Fruit fly (Drosophila melanogaster) whole organism, embryonic: Measurements from ENCODE around the gene Ppm1.

Experiments used
- Atf6 ChIP-seq: fragments of 200-800 bp; sonication (Bioruptor generic); IDR thresholded peaks from 2 replicates; pipeline ENCODE4 v1.3.6; 2022; ENCODE audit warnings: missing biosample characterization, missing genetic modification characterization
- B-H2 ChIP-seq: fragments of 200-800 bp; sonication (Bioruptor generic); optimal IDR thresholded peaks from 2 replicates; lab custom pipeline; 2018; ENCODE audit warnings: missing biosample characterization, mild to moderate bottlenecking, missing genetic modification characterization
- CG10267 ChIP-seq: fragments of 200-800 bp; sonication (Bioruptor generic); optimal IDR thresholded peaks from 2 replicates; lab custom pipeline; 2018; ENCODE audit warnings: missing biosample characterization, mild to moderate bottlenecking, missing genetic modification characterization, moderate library complexity
- CG11456 ChIP-seq: fragments of 200-800 bp; sonication (Bioruptor generic); IDR thresholded peaks from 3 replicates; pipeline ENCODE4 v1.3.6; 2022; ENCODE audit warnings: missing biosample characterization, missing genetic modification characterization
- CG12071 ChIP-seq: fragments of 200-800 bp; sonication (Bioruptor generic); optimal IDR thresholded peaks from 3 replicates; lab custom pipeline; 2018; ENCODE audit warnings: missing biosample characterization, mild to moderate bottlenecking, missing genetic modification characterization
- CG14441 ChIP-seq: fragments of 200-800 bp; sonication (Bioruptor generic); IDR thresholded peaks from 2 replicates; pipeline ENCODE4 v1.3.6; 2022; ENCODE audit warnings: missing biosample characterization, missing genetic modification characterization
- CG17361 ChIP-seq: fragments of 200-800 bp; sonication (Bioruptor generic); IDR thresholded peaks from 3 replicates; pipeline ENCODE4 v1.3.6; 2022; ENCODE audit warnings: missing biosample characterization, missing genetic modification characterization
- CG2889 ChIP-seq: fragments of 200-800 bp; sonication (Bioruptor generic); IDR thresholded peaks from 3 replicates; pipeline ENCODE4 v1.3.6; 2022; ENCODE audit warnings: missing biosample characterization, missing genetic modification characterization
- CG3065 ChIP-seq: fragments of 200-800 bp; sonication (Bioruptor generic); optimal IDR thresholded peaks from 2 replicates; lab custom pipeline; 2016; ENCODE audit warnings: missing biosample characterization, missing genetic modification characterization
- CG3281 ChIP-seq: fragments of 200-800 bp; sonication (Bioruptor generic); optimal IDR thresholded peaks from 3 replicates; lab custom pipeline; 2017; ENCODE audit warnings: missing biosample characterization, mild to moderate bottlenecking, missing genetic modification characterization
- CG7357 ChIP-seq: fragments of 200-800 bp; sonication (Bioruptor generic); IDR thresholded peaks from 3 replicates; pipeline ENCODE4 v1.3.6; 2022; ENCODE audit warnings: missing biosample characterization, missing genetic modification characterization
- CG7372 ChIP-seq: fragments of 200-800 bp; sonication (Bioruptor generic); IDR thresholded peaks from 2 replicates; pipeline ENCODE4 v1.3.6; 2022; ENCODE audit warnings: missing biosample characterization, missing genetic modification characterization
- CG8281 ChIP-seq: fragments of 200-800 bp; sonication (Bioruptor generic); optimal IDR thresholded peaks from 2 replicates; lab custom pipeline; 2018; ENCODE audit warnings: missing biosample characterization, mild to moderate bottlenecking, missing genetic modification characterization, moderate library complexity
- CG8290 ChIP-seq, 3 experiments: fragments of 200-800 bp; sonication (Bioruptor generic); optimal IDR thresholded peaks; 2 replicates each; lab custom pipeline; 2016 to 2019; ENCODE audit warnings: missing biosample characterization in 3 of 3, missing genetic modification characterization in 3 of 3, mild to moderate bottlenecking in 2 of 3, moderate library complexity in 1 of 3
- CG8924 ChIP-seq: fragments of 200-800 bp; optimal IDR thresholded peaks from 3 replicates; lab custom pipeline; 2019; ENCODE audit warnings: missing biosample characterization, mild to moderate bottlenecking, missing genetic modification characterization, moderate library complexity
- CG8944 ChIP-seq: fragments of 200-800 bp; sonication (Bioruptor generic); optimal IDR thresholded peaks from 3 replicates; lab custom pipeline; 2016; ENCODE audit warnings: missing biosample characterization, missing genetic modification characterization
- CrebB ChIP-seq: fragments of 200-800 bp; sonication (Bioruptor generic); optimal IDR thresholded peaks from 3 replicates; lab custom pipeline; 2018; ENCODE audit warnings: missing biosample characterization, mild to moderate bottlenecking, missing genetic modification characterization
- D ChIP-seq, 2 experiments: fragments of 200-800 bp in 1 of 2; fragments of >200 bp in 1 of 2; sonication (Bioruptor generic) in 1 of 2; optimal IDR thresholded peaks; 2 replicates in 1 of 2; 3 replicates in 1 of 2; lab custom pipeline; 2017; ENCODE audit warnings: mild to moderate bottlenecking in 1 of 2, missing biosample characterization in 1 of 2, missing genetic modification characterization in 1 of 2, missing genetic modification reagents in 1 of 2
- D19A ChIP-seq: fragments of 200-800 bp; optimal IDR thresholded peaks from 3 replicates; lab custom pipeline; 2019; ENCODE audit warnings: missing biosample characterization, mild to moderate bottlenecking, missing genetic modification characterization, moderate library complexity
- Dek ChIP-seq: fragments of 200-800 bp; sonication (Bioruptor generic); optimal IDR thresholded peaks from 3 replicates; lab custom pipeline; 2019; ENCODE audit warnings: missing biosample characterization, mild to moderate bottlenecking, missing genetic modification characterization, moderate library complexity
- Dip2 ChIP-seq: fragments of 200-800 bp; sonication (Bioruptor generic); IDR thresholded peaks from 2 replicates; pipeline ENCODE4 v1.3.6; 2022; ENCODE audit warnings: missing biosample characterization, missing genetic modification characterization
- Doc3 ChIP-seq: fragments of 200-800 bp; sonication (Bioruptor generic); IDR thresholded peaks from 3 replicates; pipeline ENCODE4 v1.3.6; 2022; ENCODE audit warnings: missing biosample characterization, missing genetic modification characterization; ENCODE audit not compliant: partially characterized antibody
- ERR ChIP-seq: fragments of 200-800 bp; sonication (Bioruptor generic); optimal IDR thresholded peaks from 2 replicates; lab custom pipeline; 2016; ENCODE audit warnings: missing biosample characterization, missing genetic modification characterization
- Hand ChIP-seq: fragments of 200-800 bp; sonication (Bioruptor generic); optimal IDR thresholded peaks from 2 replicates; lab custom pipeline; 2017; ENCODE audit warnings: mild to moderate bottlenecking, missing biosample characterization, missing genetic modification reagents, missing genetic modification characterization
- Hr78 ChIP-seq, 2 experiments: fragments of 200-800 bp in 1 of 2; fragments of >200 bp in 1 of 2; sonication (Bioruptor generic) in 1 of 2; optimal IDR thresholded peaks; 2 replicates each; lab custom pipeline; 2017 to 2019; ENCODE audit warnings: missing biosample characterization in 2 of 2, missing genetic modification characterization in 2 of 2, mild to moderate bottlenecking in 1 of 2, moderate library complexity in 1 of 2
- Lhr ChIP-seq: fragments of 200-800 bp; sonication (Bioruptor generic); optimal IDR thresholded peaks from 3 replicates; lab custom pipeline; 2017; ENCODE audit warnings: mild to moderate bottlenecking, missing biosample characterization, missing genetic modification reagents, missing genetic modification characterization
- Lim3 ChIP-seq: fragments of 200-800 bp; sonication (Bioruptor generic); IDR thresholded peaks from 2 replicates; pipeline ENCODE4 v1.3.6; 2022; ENCODE audit warnings: missing biosample characterization, missing genetic modification characterization
- MBD-R2 ChIP-seq: fragments of 200-800 bp; sonication (Bioruptor generic); IDR thresholded peaks from 2 replicates; pipeline ENCODE4 v1.3.6; 2022; ENCODE audit warnings: missing biosample characterization, missing genetic modification characterization
- Sry-δ ChIP-seq: fragments of 200-800 bp; sonication (Bioruptor generic); optimal IDR thresholded peaks from 2 replicates; lab custom pipeline; 2016; ENCODE audit warnings: missing biosample characterization, missing genetic modification characterization
- abd-A ChIP-seq: fragments of 200-800 bp; sonication (Bioruptor generic); optimal IDR thresholded peaks from 3 replicates; lab custom pipeline; 2019; ENCODE audit warnings: missing biosample characterization, mild to moderate bottlenecking, missing genetic modification characterization, moderate library complexity
- amos ChIP-seq: fragments of 200-800 bp; sonication (Bioruptor generic); IDR thresholded peaks from 2 replicates; pipeline ENCODE4 v1.3.6; 2022; ENCODE audit warnings: missing biosample characterization, missing genetic modification characterization; ENCODE audit not compliant: partially characterized antibody
- bsh ChIP-seq, 2 experiments: fragments of 200-800 bp; sonication (Bioruptor generic); optimal IDR thresholded peaks; 2 replicates each; lab custom pipeline; 2017 to 2018; ENCODE audit warnings: mild to moderate bottlenecking in 2 of 2, missing biosample characterization in 2 of 2, missing genetic modification characterization in 2 of 2, moderate library complexity in 1 of 2
- croc ChIP-seq: fragments of 200-800 bp; sonication (Bioruptor generic); conservative IDR thresholded peaks from 3 replicates; pipeline ENCODE4 v1.3.6; 2022; ENCODE audit warnings: missing biosample characterization, missing genetic modification characterization
- crp ChIP-seq, 2 experiments: fragments of 200-800 bp; sonication (Bioruptor generic); optimal IDR thresholded peaks; 2 replicates in 1 of 2; 3 replicates in 1 of 2; lab custom pipeline; 2017; ENCODE audit warnings: missing biosample characterization in 2 of 2, missing genetic modification characterization in 2 of 2, mild to moderate bottlenecking in 1 of 2, moderate library complexity in 1 of 2
- da ChIP-seq: fragments of 200-800 bp; sonication (Bioruptor generic); optimal IDR thresholded peaks from 2 replicates; lab custom pipeline; 2016; ENCODE audit warnings: missing biosample characterization, missing genetic modification characterization
- dmrt99B ChIP-seq: fragments of 200-800 bp; sonication (Bioruptor generic); optimal IDR thresholded peaks from 2 replicates; lab custom pipeline; 2018; ENCODE audit warnings: missing biosample characterization, mild to moderate bottlenecking, missing genetic modification characterization, moderate library complexity
- eve ChIP-seq, 2 experiments: fragments of >200 bp; optimal IDR thresholded peaks; 2 replicates each; lab custom pipeline; 2017; ENCODE audit warnings: missing biosample characterization in 2 of 2, missing genetic modification characterization in 2 of 2
- hb ChIP-seq: fragments of 200-800 bp; sonication (Bioruptor generic); IDR thresholded peaks from 3 replicates; pipeline ENCODE4 v1.3.6; 2022; ENCODE audit warnings: missing biosample characterization, missing genetic modification characterization; ENCODE audit not compliant: partially characterized antibody
- lmd ChIP-seq: fragments of 200-800 bp; sonication (Bioruptor generic); IDR thresholded peaks from 2 replicates; pipeline ENCODE4 v1.3.6; 2022; ENCODE audit warnings: missing biosample characterization, missing genetic modification characterization
- luna ChIP-seq: fragments of 200-800 bp; sonication (Bioruptor generic); optimal IDR thresholded peaks from 2 replicates; lab custom pipeline; 2016; ENCODE audit warnings: missing biosample characterization, missing genetic modification characterization
- maf-S ChIP-seq: fragments of 200-800 bp; sonication (Bioruptor generic); optimal IDR thresholded peaks from 2 replicates; lab custom pipeline; 2016; ENCODE audit warnings: missing biosample characterization, missing genetic modification characterization
- oc ChIP-seq: fragments of 200-800 bp; sonication (Bioruptor generic); optimal IDR thresholded peaks from 2 replicates; lab custom pipeline; 2018; ENCODE audit warnings: missing biosample characterization, mild to moderate bottlenecking, missing genetic modification characterization, moderate library complexity
- pzg ChIP-seq: fragments of 200-800 bp; sonication (Bioruptor generic); optimal IDR thresholded peaks from 3 replicates; lab custom pipeline; 2018; ENCODE audit warnings: missing biosample characterization, mild to moderate bottlenecking, missing genetic modification characterization, moderate library complexity
- scrt ChIP-seq: fragments of 200-800 bp; sonication (Bioruptor generic); optimal IDR thresholded peaks from 2 replicates; lab custom pipeline; 2018; ENCODE audit warnings: missing biosample characterization, mild to moderate bottlenecking, missing genetic modification characterization, moderate library complexity
- stwl ChIP-seq: fragments of 200-800 bp; sonication (Bioruptor generic); optimal IDR thresholded peaks from 3 replicates; lab custom pipeline; 2018; ENCODE audit warnings: missing biosample characterization, mild to moderate bottlenecking, missing genetic modification characterization, moderate library complexity
- tna ChIP-seq: fragments of 200-800 bp; sonication (Bioruptor generic); IDR thresholded peaks from 2 replicates; pipeline ENCODE4 v1.3.6; 2022; ENCODE audit warnings: missing biosample characterization, missing genetic modification characterization; ENCODE audit not compliant: partially characterized antibody
- twi ChIP-seq: fragments of 200-800 bp; optimal IDR thresholded peaks from 2 replicates; lab custom pipeline; 2019; ENCODE audit warnings: missing biosample characterization, mild to moderate bottlenecking, missing genetic modification characterization, moderate library complexity

The Ppm1 gene

dm6 chr3L:613578-614300, 32.6 kb downstream of the Ppm1 start (continued):
- TF ChIP-seq CG8290 (GFP tag; optimal IDR thresholded peaks at IDR 0.05; lab: Kevin White, UChicago) (peak; percentile 26), CG8290 (tag; optimal IDR thresholded peaks at IDR 0.05; lab: Kevin White, UChicago) (no peak), tna (GFP tag; lab: Robert Waterston, UW) (no peak), Atf6 (no peak), ERR (GFP tag; lab: Kevin White, UChicago) (no peak), CG3281 (GFP tag; lab: Kevin White, UChicago) (no peak), dmrt99B (tag; lab: Kevin White, UChicago) (peak; percentile 23), CG12071 (GFP tag; lab: Kevin White, UChicago) (no peak), oc (peak; percentile 42), pzg (GFP tag; lab: Kevin White, UChicago) (no peak), Dek (no peak), scrt (GFP tag; lab: Kevin White, UChicago) (no peak), maf-S (GFP tag; lab: Kevin White, UChicago) (no peak), abd-A (tag; lab: Kevin White, UChicago) (no peak), D19A (tag; lab: Kevin White, UChicago) (peak; percentile 61), CG17361 (GFP tag; lab: Robert Waterston, UW) (peak; percentile 66; the same call in 2 of the 3 replicates), CG8281 (tag; lab: Kevin White, UChicago) (no peak), crp (GFP tag; optimal IDR thresholded peaks at IDR 0.05; lab: Kevin White, UChicago) (no peak), Lhr (GFP tag; lab: Kevin White, UChicago) (peak; percentile 11), CG7357 (GFP tag; lab: Robert Waterston, UW) (no peak; the same call in 2 of the 3 replicates), Dip2 (GFP tag; lab: Robert Waterston, UW) (no peak), CG3065 (GFP tag; lab: Kevin White, UChicago) (no peak), Hand (GFP tag; lab: Kevin White, UChicago) (no peak), lmd (GFP tag; lab: Robert Waterston, UW) (peak; percentile 54; the same call in 1 of the 2 replicates), CG11456 (GFP tag; lab: Robert Waterston, UW) (no peak), CG8924 (tag; lab: Kevin White, UChicago) (peak; percentile 74), luna (no peak), Lim3 (GFP tag; lab: Robert Waterston, UW) (no peak), Sry-δ (GFP tag; lab: Kevin White, UChicago) (no peak), CG2889 (GFP tag; lab: Robert Waterston, UW) (no peak), CG7372 (GFP tag; lab: Robert Waterston, UW) (no peak), D (optimal IDR thresholded peaks at IDR 0.05; lab: Kevin White, UChicago) (peak; percentile 11), D (GFP tag; optimal IDR thresholded peaks at IDR 0.05; lab: Kevin White, UChicago) (peak; percentile 26), amos (GFP tag; lab: Robert Waterston, UW) (no peak), CG14441 (GFP tag; lab: Robert Waterston, UW) (no peak), CrebB (tag; lab: Kevin White, UChicago) (no peak), da (GFP tag; lab: Kevin White, UChicago) (no peak), bsh (GFP tag; optimal IDR thresholded peaks at IDR 0.05; lab: Kevin White, UChicago) (peak in 1 of 2 experiments; percentile 58), MBD-R2 (GFP tag; lab: Robert Waterston, UW) (no peak), Doc3 (no peak), croc (GFP tag; lab: Robert Waterston, UW) (no peak; the same call in 1 of the 3 replicates), twi (tag; lab: Kevin White, UChicago) (peak; percentile 94), eve (GFP tag; optimal IDR thresholded peaks at IDR 0.05; lab: Kevin White, UChicago) (peak in 1 of 2 experiments; percentile 75), B-H2 (GFP tag; lab: Kevin White, UChicago) (no peak), CG8944 (GFP tag; lab: Kevin White, UChicago) (peak; percentile 46), stwl (peak; percentile 16), Hr78 (GFP tag; optimal IDR thresholded peaks at IDR 0.05; lab: Kevin White, UChicago) (no peak), hb (GFP tag; lab: Robert Waterston, UW) (no peak), CG10267 (tag; lab: Kevin White, UChicago) (peak; percentile 65)
